Fruit fly (Drosophila melanogaster) whole organism: ENCODE data around the gene CG12481.
A peak's percentile ranks its signal among the peaks of the same experiment; 100 is the strongest.

ENCODE experiments used
- CG8478 ChIP-seq: fragments of >200 bp; optimal IDR thresholded peaks from 2 replicates; lab custom pipeline; 2018; ENCODE audit warnings: inconsistent platforms
- Dll ChIP-seq: fragments of >200 bp; optimal IDR thresholded peaks from 2 replicates; lab custom pipeline; 2017
- EcR ChIP-seq, 2 experiments: fragments of >200 bp; optimal IDR thresholded peaks; 2 replicates each; lab custom pipeline; 2017; ENCODE audit warnings: missing biosample characterization in 2 of 2, missing genetic modification characterization in 2 of 2, missing genetic modification reagents in 2 of 2
- pan ChIP-seq: fragments of >200 bp; optimal IDR thresholded peaks from 2 replicates; lab custom pipeline; 2017
- psq ChIP-seq: fragments of >200 bp; optimal IDR thresholded peaks from 2 replicates; lab custom pipeline; 2017
- usp ChIP-seq: fragments of >200 bp; optimal IDR thresholded peaks from 2 replicates; lab custom pipeline; 2017; ENCODE audit warnings: missing biosample characterization, missing genetic modification characterization, mixed read lengths

- TF ChIP-seq psq (lab: Kevin White, UChicago) (no peak), CG8478 (no peak), usp (GFP tag; lab: Kevin White, UChicago) (no peak), pan (lab: Kevin White, UChicago) (no peak), Dll (lab: Kevin White, UChicago) (peak; percentile 47), EcR (GFP tag; optimal IDR thresholded peaks at IDR 0.05; lab: Kevin White, UChicago) (no peak)
These were observed 24.3 kb downstream of the CG12481 start for dm6 chrX:14211250-14211944.
